Worm (Caenorhabditis elegans) whole organism, L4/young adult: ENCODE measurements around the gene pqn-37.

Experiments
- W03F9.2 ChIP-seq: fragments of 150-350 bp; optimal IDR thresholded peaks from 2 replicates; lab custom pipeline; 2014; ENCODE audit warnings: missing biosample characterization, missing genetic modification characterization
- him-1 ChIP-seq: sonication (generic microtip); optimal IDR thresholded peaks from 2 replicates; lab custom pipeline; 2016; ENCODE audit warnings: missing genotype, missing genetic modification reagents, missing genetic modification characterization, missing compliant biosample characterization

DNA sequence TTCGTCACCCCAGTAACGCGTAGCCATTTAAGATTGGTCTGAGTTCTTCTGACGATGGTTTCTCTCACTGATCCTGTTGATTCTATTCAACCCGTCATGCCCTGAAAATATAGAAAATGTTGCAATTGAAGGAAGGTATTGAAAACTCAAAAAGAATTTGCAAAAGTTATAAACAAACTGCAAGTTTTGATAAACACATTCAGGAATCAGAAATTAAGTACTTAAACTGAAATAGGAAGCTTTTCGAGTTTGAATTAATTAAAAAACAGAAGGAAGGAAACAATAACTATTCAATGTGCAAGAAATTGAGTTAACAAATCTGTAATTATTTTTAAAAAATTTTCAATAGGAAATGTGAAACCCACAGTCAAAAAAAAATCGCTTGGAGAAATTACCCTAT, 30.1 kb downstream of the pqn-37 start, which contains the start of gene rgl-1:
- TF ChIP-seq him-1 (tag; lab: Kevin White, UChicago) (no peak), W03F9.2 (tag; lab: Kevin White, UChicago) (no peak)
